Worm (Caenorhabditis elegans): ENCODE results near the gene W02H3.3.

DNA sequence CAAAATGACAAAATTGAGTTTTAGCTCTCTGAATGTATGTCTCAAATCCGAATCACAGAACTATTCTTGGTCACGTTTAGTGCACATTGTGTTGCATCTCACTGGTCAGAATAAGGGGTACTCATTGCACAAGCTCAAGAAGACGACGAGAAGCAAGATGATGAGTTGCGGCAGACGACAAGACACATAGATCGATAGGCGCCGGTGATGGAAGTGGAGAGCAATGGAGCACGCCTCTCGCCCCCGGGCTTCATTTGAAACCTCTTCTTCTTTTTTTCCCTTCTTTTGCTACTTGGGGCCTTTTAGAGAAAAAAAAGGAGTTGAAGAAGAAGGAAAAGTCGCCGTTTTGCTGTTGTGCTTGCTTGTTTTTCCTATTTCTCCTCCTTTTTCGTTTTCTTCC is 29.7 kb downstream of the W02H3.3 start, which contains the start of gene apt-9:
- no peak for TF ChIP-seq zfp-3 (GFP tag; conservative IDR thresholded peaks at IDR 0.05)
- TF ChIP-seq ctbp-1 (GFP tag; IDR thresholded peaks at IDR 0.05) = peak; percentile 51; the same call in 1 of the 2 replicates
- TF ChIP-seq F37D6.2 (tag; optimal IDR thresholded peaks at IDR 0.05) = no peak
- no peak for TF ChIP-seq ztf-11 (tag; optimal IDR thresholded peaks at IDR 0.05)
- TF ChIP-seq F26F4.8 (GFP tag; conservative IDR thresholded peaks at IDR 0.05) = no peak
- TF ChIP-seq nhr-11 (tag; optimal IDR thresholded peaks at IDR 0.05) = no peak
- TF ChIP-seq nhr-77 (tag; optimal IDR thresholded peaks at IDR 0.05) = no peak
- TF ChIP-seq T26A8.4 (GFP tag; IDR thresholded peaks at IDR 0.05) = no peak
- no peak for TF ChIP-seq unc-39 (tag; optimal IDR thresholded peaks at IDR 0.05)
- no peak for TF ChIP-seq nhr-48 (tag; optimal IDR thresholded peaks at IDR 0.05)
- TF ChIP-seq spr-1 (tag; optimal IDR thresholded peaks at IDR 0.05) = no peak
- TF ChIP-seq ceh-82 (tag; optimal IDR thresholded peaks at IDR 0.05) = no peak
- TF ChIP-seq spr-3 (GFP tag; optimal IDR thresholded peaks at IDR 0.05) = no peak

Measured in whole organism, L4 larva.